Fruit fly (Drosophila melanogaster) whole organism, embryonic: ENCODE results near the gene CG13482.

Experiments
- Antp ChIP-seq: fragments of 200-800 bp; sonication (Bioruptor generic); optimal IDR thresholded peaks from 3 replicates; lab custom pipeline; 2016; ENCODE audit warnings: missing biosample characterization, missing genetic modification characterization
- Awh ChIP-seq: fragments of 200-800 bp; sonication (Bioruptor generic); IDR thresholded peaks from 2 replicates; pipeline ENCODE4, ENCODE4 v1.3.6; 2022; ENCODE audit warnings: missing biosample characterization, missing genetic modification characterization
- CG10147 ChIP-seq: fragments of 200-800 bp; sonication (Bioruptor generic); optimal IDR thresholded peaks from 2 replicates; lab custom pipeline; 2019; ENCODE audit warnings: missing biosample characterization, mild to moderate bottlenecking, missing genetic modification characterization, moderate library complexity
- CG11398 ChIP-seq: fragments of 200-800 bp; sonication (Bioruptor generic); optimal IDR thresholded peaks from 2 replicates; lab custom pipeline; 2016; ENCODE audit warnings: missing biosample characterization, missing genetic modification characterization
- CG12391 ChIP-seq: fragments of 200-800 bp; sonication (Bioruptor generic); optimal IDR thresholded peaks from 3 replicates; lab custom pipeline; 2018; ENCODE audit warnings: missing biosample characterization, mild to moderate bottlenecking, missing genetic modification characterization, moderate library complexity
- CG15269 ChIP-seq: fragments of 200-800 bp; sonication (Bioruptor generic); optimal IDR thresholded peaks from 2 replicates; lab custom pipeline; 2018; ENCODE audit warnings: missing biosample characterization, mild to moderate bottlenecking, missing genetic modification characterization, moderate library complexity
- CG16813 ChIP-seq: fragments of 200-800 bp; sonication (Bioruptor generic); IDR thresholded peaks from 3 replicates; pipeline ENCODE4 v1.3.6; 2022; ENCODE audit warnings: missing biosample characterization, missing genetic modification characterization; ENCODE audit not compliant: partially characterized antibody
- CG2129 ChIP-seq: fragments of 200-800 bp; sonication (Bioruptor generic); IDR thresholded peaks from 2 replicates; pipeline ENCODE4 v1.3.6; 2022; ENCODE audit warnings: missing biosample characterization, missing genetic modification characterization; ENCODE audit not compliant: partially characterized antibody
- CG2678 ChIP-seq: fragments of 200-800 bp; sonication (Bioruptor generic); optimal IDR thresholded peaks from 3 replicates; lab custom pipeline; 2019; ENCODE audit warnings: missing biosample characterization, mild to moderate bottlenecking, missing genetic modification characterization, moderate library complexity
- CG2889 ChIP-seq: fragments of 200-800 bp; sonication (Bioruptor generic); IDR thresholded peaks from 3 replicates; pipeline ENCODE4 v1.3.6; 2022; ENCODE audit warnings: missing biosample characterization, missing genetic modification characterization
- CG3281 ChIP-seq: fragments of 200-800 bp; sonication (Bioruptor generic); optimal IDR thresholded peaks from 3 replicates; lab custom pipeline; 2017; ENCODE audit warnings: missing biosample characterization, mild to moderate bottlenecking, missing genetic modification characterization
- CG34376 ChIP-seq: fragments of 200-800 bp; sonication (Bioruptor generic); optimal IDR thresholded peaks from 2 replicates; lab custom pipeline; 2018; ENCODE audit warnings: missing biosample characterization, mild to moderate bottlenecking, missing genetic modification characterization
- CG3726 ChIP-seq: fragments of 200-800 bp; sonication (Bioruptor generic); IDR thresholded peaks from 3 replicates; pipeline ENCODE4, ENCODE4 v1.3.6; 2022; ENCODE audit warnings: missing biosample characterization, missing genetic modification characterization
- CG6254 ChIP-seq: fragments of 200-800 bp; sonication (Bioruptor generic); optimal IDR thresholded peaks from 3 replicates; lab custom pipeline; 2017; ENCODE audit warnings: mild to moderate bottlenecking, missing biosample characterization, missing genetic modification reagents, missing genetic modification characterization
- CG7271 ChIP-seq: fragments of 200-800 bp; sonication (Bioruptor generic); optimal IDR thresholded peaks from 2 replicates; lab custom pipeline; 2018; ENCODE audit warnings: missing biosample characterization, mild to moderate bottlenecking, missing genetic modification characterization, moderate library complexity
- CG7839 ChIP-seq: fragments of 200-800 bp; sonication (Bioruptor generic); optimal IDR thresholded peaks from 3 replicates; lab custom pipeline; 2018; ENCODE audit warnings: missing biosample characterization, mild to moderate bottlenecking, missing genetic modification characterization, moderate library complexity
- CG8924 ChIP-seq: fragments of 200-800 bp; optimal IDR thresholded peaks from 3 replicates; lab custom pipeline; 2019; ENCODE audit warnings: missing biosample characterization, mild to moderate bottlenecking, missing genetic modification characterization, moderate library complexity
- CG8944 ChIP-seq: fragments of 200-800 bp; sonication (Bioruptor generic); optimal IDR thresholded peaks from 3 replicates; lab custom pipeline; 2016; ENCODE audit warnings: missing biosample characterization, missing genetic modification characterization
- CoRest ChIP-seq: fragments of 200-800 bp; sonication (Bioruptor generic); optimal IDR thresholded peaks from 3 replicates; lab custom pipeline; 2018; ENCODE audit warnings: missing biosample characterization, mild to moderate bottlenecking, missing genetic modification characterization, moderate library complexity
- Dbx ChIP-seq: fragments of 200-800 bp; sonication (Bioruptor generic); IDR thresholded peaks from 3 replicates; pipeline ENCODE4 v1.3.6; 2022; ENCODE audit warnings: missing biosample characterization, missing genetic modification characterization
- Dip3 ChIP-seq: fragments of 200-800 bp; sonication (Bioruptor generic); optimal IDR thresholded peaks from 3 replicates; lab custom pipeline; 2016; ENCODE audit warnings: missing biosample characterization, missing genetic modification characterization
- Dref ChIP-seq: fragments of 200-800 bp; sonication (Bioruptor generic); IDR thresholded peaks from 2 replicates; pipeline ENCODE4 v1.3.6; 2022; ENCODE audit warnings: missing biosample characterization, missing genetic modification characterization
- E2f2 ChIP-seq: fragments of 200-800 bp; sonication (Bioruptor generic); IDR thresholded peaks from 2 replicates; pipeline ENCODE4 v1.3.6; 2022; ENCODE audit warnings: missing biosample characterization, missing genetic modification characterization
- Fer2 ChIP-seq: fragments of 200-800 bp; sonication (Bioruptor generic); optimal IDR thresholded peaks from 2 replicates; lab custom pipeline; 2018; ENCODE audit warnings: missing biosample characterization, mild to moderate bottlenecking, missing genetic modification characterization, moderate library complexity
- HLH3B ChIP-seq: fragments of 200-800 bp; sonication (Bioruptor generic); IDR thresholded peaks from 2 replicates; pipeline ENCODE4 v1.3.6; 2022; ENCODE audit warnings: missing biosample characterization, missing genetic modification characterization
- HLH4C ChIP-seq: fragments of 200-800 bp; sonication (Bioruptor generic); IDR thresholded peaks from 3 replicates; pipeline ENCODE4 v1.3.6; 2022; ENCODE audit warnings: missing biosample characterization, missing genetic modification characterization; ENCODE audit not compliant: partially characterized antibody
- HmgZ ChIP-seq: fragments of 200-800 bp; sonication (Bioruptor generic); optimal IDR thresholded peaks from 2 replicates; lab custom pipeline; 2018; ENCODE audit warnings: missing biosample characterization, mild to moderate bottlenecking, missing genetic modification characterization
- Jarid2 ChIP-seq: fragments of 200-800 bp; sonication (Bioruptor generic); optimal IDR thresholded peaks from 3 replicates; lab custom pipeline; 2017; ENCODE audit warnings: mild to moderate bottlenecking, missing biosample characterization, missing genetic modification reagents, missing genetic modification characterization
- Lhr ChIP-seq: fragments of 200-800 bp; sonication (Bioruptor generic); optimal IDR thresholded peaks from 3 replicates; lab custom pipeline; 2017; ENCODE audit warnings: mild to moderate bottlenecking, missing biosample characterization, missing genetic modification reagents, missing genetic modification characterization
- Mad ChIP-seq: fragments of 200-800 bp; sonication (Bioruptor generic); optimal IDR thresholded peaks from 2 replicates; lab custom pipeline; 2016; ENCODE audit warnings: missing biosample characterization, missing genetic modification characterization
- Myb ChIP-seq: fragments of 200-800 bp; sonication (Bioruptor generic); optimal IDR thresholded peaks from 2 replicates; lab custom pipeline; 2016; ENCODE audit warnings: missing biosample characterization, missing genetic modification characterization
- chm ChIP-seq: fragments of 200-800 bp; sonication (Bioruptor generic); IDR thresholded peaks from 2 replicates; pipeline ENCODE4 v1.3.6; 2022; ENCODE audit warnings: missing biosample characterization, missing genetic modification characterization
- ci ChIP-seq: fragments of 200-800 bp; sonication (Bioruptor generic); IDR thresholded peaks from 3 replicates; pipeline ENCODE4 v1.3.6; 2022; ENCODE audit warnings: missing biosample characterization, missing genetic modification characterization
- corto ChIP-seq: fragments of 200-800 bp; sonication (Bioruptor generic); optimal IDR thresholded peaks from 2 replicates; lab custom pipeline; 2016; ENCODE audit warnings: missing biosample characterization, mild to moderate bottlenecking, missing genetic modification characterization, moderate library complexity
- ewg ChIP-seq: fragments of 200-800 bp; sonication (Bioruptor generic); optimal IDR thresholded peaks from 3 replicates; lab custom pipeline; 2017; ENCODE audit warnings: mild to moderate bottlenecking, missing biosample characterization, missing genetic modification reagents, missing genetic modification characterization
- ftz-f1 ChIP-seq: fragments of 200-800 bp; sonication (Bioruptor generic); optimal IDR thresholded peaks from 2 replicates; lab custom pipeline; 2016; ENCODE audit warnings: missing biosample characterization, missing genetic modification characterization
- fu2 ChIP-seq: fragments of 200-800 bp; sonication (Bioruptor generic); optimal IDR thresholded peaks from 2 replicates; lab custom pipeline; 2016; ENCODE audit warnings: missing biosample characterization, missing genetic modification characterization
- ham ChIP-seq: fragments of 200-800 bp; sonication (Bioruptor generic); IDR thresholded peaks from 2 replicates; pipeline ENCODE4 v1.3.6; 2022; ENCODE audit warnings: missing biosample characterization, missing genetic modification characterization
- jing ChIP-seq: fragments of 200-800 bp; sonication (Bioruptor generic); optimal IDR thresholded peaks from 2 replicates; lab custom pipeline; 2018; ENCODE audit warnings: missing biosample characterization, mild to moderate bottlenecking, missing genetic modification characterization
- klu ChIP-seq: fragments of 200-800 bp; sonication (Bioruptor generic); IDR thresholded peaks from 2 replicates; pipeline ENCODE4 v1.3.6; 2022; ENCODE audit warnings: missing biosample characterization, missing genetic modification characterization
- lola ChIP-seq, 3 experiments: fragments of >200 bp in 2 of 3; fragments of 200-800 bp in 1 of 3; sonication (Bioruptor generic) in 1 of 3; optimal IDR thresholded peaks; 2 replicates each; lab custom pipeline; 2017 to 2019; ENCODE audit warnings: missing biosample characterization in 3 of 3, missing genetic modification characterization in 3 of 3, mild to moderate bottlenecking in 1 of 3, moderate library complexity in 1 of 3
- nmo ChIP-seq: fragments of 200-800 bp; sonication (Bioruptor generic); optimal IDR thresholded peaks from 2 replicates; lab custom pipeline; 2018; ENCODE audit warnings: missing biosample characterization, mild to moderate bottlenecking, missing genetic modification characterization, moderate library complexity
- p53 ChIP-seq: fragments of 200-800 bp; sonication (Bioruptor generic); optimal IDR thresholded peaks from 2 replicates; lab custom pipeline; 2016; ENCODE audit warnings: missing biosample characterization, missing genetic modification characterization
- pb ChIP-seq: fragments of 200-800 bp; sonication (Bioruptor generic); optimal IDR thresholded peaks from 3 replicates; lab custom pipeline; 2016; ENCODE audit warnings: missing biosample characterization, missing genetic modification characterization
- pfk ChIP-seq: fragments of 200-800 bp; sonication (Bioruptor generic); optimal IDR thresholded peaks from 2 replicates; lab custom pipeline; 2018; ENCODE audit warnings: missing biosample characterization, mild to moderate bottlenecking, missing genetic modification characterization, moderate library complexity
- phol ChIP-seq: fragments of 200-800 bp; sonication (Bioruptor generic); optimal IDR thresholded peaks from 3 replicates; lab custom pipeline; 2018; ENCODE audit warnings: missing biosample characterization, mild to moderate bottlenecking, missing genetic modification characterization, moderate library complexity
- pnt ChIP-seq: fragments of 200-800 bp; sonication (Bioruptor generic); optimal IDR thresholded peaks from 3 replicates; lab custom pipeline; 2016; ENCODE audit warnings: missing biosample characterization, missing genetic modification characterization
- ro ChIP-seq: fragments of 200-800 bp; sonication (Bioruptor generic); IDR thresholded peaks from 2 replicates; pipeline ENCODE4 v1.3.6; 2022; ENCODE audit warnings: missing biosample characterization, missing genetic modification characterization
- sim ChIP-seq: fragments of 200-800 bp; sonication (Bioruptor generic); IDR thresholded peaks from 2 replicates; pipeline ENCODE4 v1.3.6; 2022; ENCODE audit warnings: missing biosample characterization, missing genetic modification characterization

The CG13482 gene

DNA sequence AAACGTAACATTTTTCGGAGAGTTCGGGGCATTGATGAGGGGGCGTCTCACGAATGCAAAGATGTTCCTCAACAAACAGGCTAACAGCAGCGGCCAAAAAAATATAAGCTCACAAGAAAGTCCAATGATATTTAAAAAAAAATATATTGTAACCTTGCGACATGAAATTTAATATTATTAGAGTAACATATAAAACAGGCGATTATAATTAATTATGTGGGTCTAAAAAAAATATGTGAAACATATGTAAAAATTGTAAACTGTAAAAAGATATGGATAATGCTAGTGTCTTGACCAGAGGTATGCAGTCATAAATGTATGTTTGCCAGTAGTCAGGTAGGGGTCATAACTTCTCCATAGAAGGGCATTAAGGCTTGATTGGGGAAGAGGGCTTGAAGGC lies 24.0 kb downstream of the CG13482 start (continued):
- TF ChIP-seq CG2678 (tag; lab: Kevin White, UChicago) (peak; percentile 51), ham (no peak), CG2129 (no peak), pb (GFP tag; lab: Kevin White, UChicago) (no peak), CoRest (tag; lab: Kevin White, UChicago) (no peak), nmo (GFP tag; lab: Kevin White, UChicago) (no peak), CG8944 (GFP tag; lab: Kevin White, UChicago) (no peak), Dref (no peak), HLH4C (GFP tag; lab: Robert Waterston, UW) (no peak), Mad (no peak), sim (GFP tag; lab: Robert Waterston, UW) (no peak), Dbx (no peak), CG12391 (tag; lab: Kevin White, UChicago) (peak; percentile 19), jing (GFP tag; lab: Kevin White, UChicago) (no peak), ewg (GFP tag; lab: Kevin White, UChicago) (no peak)

DNA sequence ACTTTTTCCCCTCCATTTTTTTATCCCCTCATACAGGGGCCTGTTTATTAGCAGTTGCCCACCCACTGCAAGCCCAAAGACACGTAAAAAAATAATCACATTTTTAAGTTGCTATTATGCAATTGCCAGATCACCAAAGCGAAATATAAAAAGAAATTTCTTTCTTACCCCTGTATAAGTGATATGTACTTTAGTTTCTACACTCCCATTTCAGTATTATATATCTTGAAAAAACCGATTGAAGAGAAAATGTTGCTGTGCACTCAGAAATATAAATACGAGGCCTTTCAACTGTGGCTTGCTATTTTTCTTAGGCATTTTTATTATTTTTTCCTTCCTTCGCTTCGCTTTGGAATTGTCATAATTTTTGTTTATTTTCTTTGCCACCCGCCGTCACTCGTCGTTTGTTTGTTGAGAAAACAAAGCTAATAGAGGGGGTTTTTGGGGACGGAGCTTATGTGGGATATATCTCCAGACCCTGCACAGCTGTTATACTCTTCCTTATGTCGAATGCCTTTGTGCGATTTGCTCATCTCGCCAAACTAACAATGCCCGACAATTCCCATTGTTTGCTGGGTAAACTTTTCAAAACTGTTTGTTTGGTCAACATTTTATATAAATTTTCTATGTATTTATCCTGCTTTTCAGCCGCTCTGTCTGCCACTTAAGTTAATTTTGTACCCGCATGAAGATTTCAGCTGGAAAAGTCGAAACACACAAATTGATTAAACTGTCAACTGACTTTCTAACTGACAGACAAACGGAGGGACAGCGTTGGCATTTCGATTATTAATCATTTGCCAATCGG lies 25.3 kb downstream of the CG13482 start:
- TF ChIP-seq pnt (GFP tag; lab: Kevin White, UChicago) (no peak), CG15269 (tag; lab: Kevin White, UChicago) (no peak), CG11398 (no peak), lola (GFP tag; optimal IDR thresholded peaks at IDR 0.05; lab: Kevin White, UChicago) (peak in 1 of 3 experiments; percentile 30), CG16813 (GFP tag; lab: Robert Waterston, UW) (no peak), Fer2 (tag; lab: Kevin White, UChicago) (no peak), Lhr (peak; percentile 17), CG7839 (no peak), ftz-f1 (no peak), fu2 (no peak), Dip3 (GFP tag; lab: Kevin White, UChicago) (no peak), ro (GFP tag; lab: Robert Waterston, UW) (no peak), phol (no peak), Dbx (no peak), Myb (no peak), CG34376 (GFP tag; lab: Kevin White, UChicago) (no peak), pfk (GFP tag; lab: Kevin White, UChicago) (no peak), CG7271 (no peak), HmgZ (tag; lab: Kevin White, UChicago) (no peak), Jarid2 (GFP tag; lab: Kevin White, UChicago) (no peak), E2f2 (no peak), klu (GFP tag; lab: Robert Waterston, UW) (no peak), chm (no peak), CG3726 (no peak), CG3281 (GFP tag; lab: Kevin White, UChicago) (peak; percentile 37), HLH3B (GFP tag; lab: Robert Waterston, UW) (no peak), Antp (GFP tag; lab: Kevin White, UChicago) (no peak), Awh (GFP tag; lab: Robert Waterston, UW) (no peak), CG10147 (GFP tag; lab: Kevin White, UChicago) (no peak), p53 (GFP tag; lab: Kevin White, UChicago) (no peak), CG8924 (tag; lab: Kevin White, UChicago) (no peak), corto (GFP tag; lab: Kevin White, UChicago) (no peak), ci (GFP tag; lab: Robert Waterston, UW) (no peak), CG2889 (GFP tag; lab: Robert Waterston, UW) (no peak), CG6254 (no peak)
